Worm (Caenorhabditis elegans) whole organism, L2 larva: ENCODE data around the gene math-15.

ENCODE experiments used
- F13H6.1 ChIP-seq: sonication (generic microtip); optimal IDR thresholded peaks from 2 replicates; lab custom pipeline; 2016; ENCODE audit warnings: missing genetic modification characterization, missing compliant biosample characterization
- R02D3.7 ChIP-seq: fragments of 150-350 bp; optimal IDR thresholded peaks from 2 replicates; lab custom pipeline; 2014; ENCODE audit warnings: missing biosample characterization, missing genetic modification characterization
- Y55F3AM.14 ChIP-seq: fragments of 200-800 bp; sonication (Bioruptor generic); optimal IDR thresholded peaks from 2 replicates; lab custom pipeline; 2018; ENCODE audit warnings: mild to moderate bottlenecking, missing genetic modification characterization, missing compliant biosample characterization
- ZK546.5 ChIP-seq: sonication (generic microtip); optimal IDR thresholded peaks from 2 replicates; lab custom pipeline; 2017; ENCODE audit warnings: missing biosample characterization, missing genetic modification characterization
- alr-1 ChIP-seq: fragments of 150-350 bp; optimal IDR thresholded peaks from 2 replicates; lab custom pipeline; 2014; ENCODE audit warnings: missing biosample characterization, missing genetic modification characterization
- ama-1 ChIP-seq: fragments of 150-350 bp; optimal IDR thresholded peaks from 2 replicates; lab custom pipeline; 2018; ENCODE audit warnings: inconsistent platforms
- blmp-1 ChIP-seq: sonication (generic microtip); optimal IDR thresholded peaks from 2 replicates; lab custom pipeline; 2017; ENCODE audit warnings: missing genetic modification characterization, mild to moderate bottlenecking, missing compliant biosample characterization, antibody characterized with exemption, moderate library complexity; ENCODE audit not compliant: insufficient read depth
- ceh-16 ChIP-seq: fragments of 150-350 bp; optimal IDR thresholded peaks from 2 replicates; lab custom pipeline; 2014; ENCODE audit warnings: missing biosample characterization, missing genetic modification characterization
- ceh-82 ChIP-seq: fragments of 150-350 bp; optimal IDR thresholded peaks from 2 replicates; lab custom pipeline; 2014; ENCODE audit warnings: missing biosample characterization, missing genetic modification characterization
- crh-2 ChIP-seq: sonication (generic microtip); optimal IDR thresholded peaks from 2 replicates; lab custom pipeline; 2017; ENCODE audit warnings: missing biosample characterization, missing genetic modification characterization
- dmd-4 ChIP-seq: sonication (generic microtip); optimal IDR thresholded peaks from 2 replicates; lab custom pipeline; 2017; ENCODE audit warnings: missing biosample characterization, missing genetic modification characterization
- egl-27 ChIP-seq: sonication (generic microtip); optimal IDR thresholded peaks from 3 replicates; lab custom pipeline; 2017; ENCODE audit warnings: missing biosample characterization, missing genetic modification reagents, missing genetic modification characterization
- elt-1 ChIP-seq: fragments of 150-350 bp; optimal IDR thresholded peaks from 2 replicates; lab custom pipeline; 2014; ENCODE audit warnings: missing biosample characterization, missing genetic modification characterization
- elt-3 ChIP-seq: sonication (generic microtip); optimal IDR thresholded peaks from 2 replicates; lab custom pipeline; 2017; ENCODE audit warnings: missing biosample characterization, missing genetic modification characterization
- fos-1 ChIP-seq: fragments of 150-350 bp; optimal IDR thresholded peaks from 2 replicates; lab custom pipeline; 2014; ENCODE audit warnings: missing biosample characterization, missing genetic modification characterization
- gmeb-1 ChIP-seq: fragments of 150-350 bp; optimal IDR thresholded peaks from 2 replicates; lab custom pipeline; 2014; ENCODE audit warnings: missing biosample characterization, missing genetic modification characterization
- lin-11 ChIP-seq: fragments of 150-350 bp; sonication (generic microtip); optimal IDR thresholded peaks from 2 replicates; lab custom pipeline; 2014; ENCODE audit warnings: missing biosample characterization, missing genetic modification characterization, inconsistent platforms, mixed read lengths
- lin-13 ChIP-seq: fragments of 150-350 bp; optimal IDR thresholded peaks from 2 replicates; lab custom pipeline; 2014; ENCODE audit warnings: missing biosample characterization, missing genetic modification reagents, missing genetic modification characterization
- lsy-2 ChIP-seq, 2 experiments: fragments of 150-350 bp in 1 of 2; sonication (generic microtip) in 1 of 2; optimal IDR thresholded peaks; 2 replicates each; lab custom pipeline; 2014 to 2017; ENCODE audit warnings: missing biosample characterization in 2 of 2, missing genetic modification characterization in 2 of 2
- mab-5 ChIP-seq: fragments of 150-350 bp; optimal IDR thresholded peaks from 2 replicates; lab custom pipeline; 2014; ENCODE audit warnings: missing biosample characterization, missing genetic modification characterization
- mdl-1 ChIP-seq, 2 experiments: fragments of 150-350 bp in 1 of 2; sonication (generic microtip) in 1 of 2; optimal IDR thresholded peaks; 2 replicates each; lab custom pipeline; 2017; ENCODE audit warnings: missing biosample characterization in 2 of 2, missing genetic modification characterization in 2 of 2
- nhr-11 ChIP-seq: fragments of 150-350 bp; optimal IDR thresholded peaks from 2 replicates; lab custom pipeline; 2014; ENCODE audit warnings: missing biosample characterization, missing genetic modification characterization
- nhr-12 ChIP-seq: fragments of 150-350 bp; optimal IDR thresholded peaks from 2 replicates; lab custom pipeline; 2014; ENCODE audit warnings: missing biosample characterization, missing genetic modification characterization
- nhr-129 ChIP-seq: fragments of 150-350 bp; optimal IDR thresholded peaks from 2 replicates; lab custom pipeline; 2014; ENCODE audit warnings: missing biosample characterization, missing genetic modification characterization
- nhr-21 ChIP-seq: fragments of 150-350 bp; optimal IDR thresholded peaks from 2 replicates; lab custom pipeline; 2014; ENCODE audit warnings: missing biosample characterization, missing genetic modification characterization
- nhr-237 ChIP-seq: fragments of 150-350 bp; optimal IDR thresholded peaks from 2 replicates; lab custom pipeline; 2014; ENCODE audit warnings: missing biosample characterization, missing genetic modification characterization
- nhr-25 ChIP-seq: fragments of 150-350 bp; sonication (generic microtip); optimal IDR thresholded peaks from 3 replicates; lab custom pipeline; 2014; ENCODE audit warnings: missing biosample characterization, missing genetic modification characterization
- nhr-6 ChIP-seq: fragments of 150-350 bp; optimal IDR thresholded peaks from 2 replicates; lab custom pipeline; 2014; ENCODE audit warnings: missing biosample characterization, missing genetic modification characterization
- nhr-77 ChIP-seq: fragments of 150-350 bp; optimal IDR thresholded peaks from 2 replicates; lab custom pipeline; 2014; ENCODE audit warnings: missing biosample characterization, missing genetic modification characterization
- peb-1 ChIP-seq: fragments of 150-350 bp; optimal IDR thresholded peaks from 2 replicates; lab custom pipeline; 2014; ENCODE audit warnings: missing biosample characterization, missing genetic modification characterization
- sem-4 ChIP-seq: fragments of 150-350 bp; optimal IDR thresholded peaks from 2 replicates; lab custom pipeline; 2014; ENCODE audit warnings: missing biosample characterization, missing genetic modification reagents, missing genetic modification characterization
- skn-1 ChIP-seq: sonication (generic microtip); optimal IDR thresholded peaks from 2 replicates; lab custom pipeline; 2017; ENCODE audit warnings: missing biosample characterization, missing genetic modification characterization
- sma-3 ChIP-seq: sonication (generic microtip); optimal IDR thresholded peaks from 2 replicates; lab custom pipeline; 2016; ENCODE audit warnings: missing genetic modification reagents, missing genetic modification characterization, missing compliant biosample characterization
- sma-9 ChIP-seq, 2 experiments: fragments of 150-350 bp in 1 of 2; sonication (generic microtip) in 1 of 2; optimal IDR thresholded peaks; 2 replicates each; lab custom pipeline; 2014 to 2016; ENCODE audit warnings: missing genetic modification characterization in 2 of 2, mild to moderate bottlenecking in 1 of 2, missing biosample characterization in 1 of 2, missing compliant biosample characterization in 1 of 2, missing genetic modification reagents in 1 of 2, moderate library complexity in 1 of 2
- snpc-4 ChIP-seq: fragments of 150-350 bp; optimal IDR thresholded peaks from 2 replicates; lab custom pipeline; 2014; ENCODE audit warnings: missing biosample characterization, missing genetic modification characterization
- unc-39 ChIP-seq: fragments of 150-350 bp; optimal IDR thresholded peaks from 2 replicates; lab custom pipeline; 2014; ENCODE audit warnings: missing biosample characterization, missing genetic modification characterization
- unc-55 ChIP-seq: fragments of 150-350 bp; sonication (generic microtip); optimal IDR thresholded peaks from 3 replicates; lab custom pipeline; 2014; ENCODE audit warnings: missing biosample characterization, missing genetic modification reagents, missing genetic modification characterization
- unc-62 ChIP-seq: fragments of 150-350 bp; optimal IDR thresholded peaks from 2 replicates; lab custom pipeline; 2014; ENCODE audit warnings: missing biosample characterization, missing genetic modification reagents, missing genetic modification characterization
- zag-1 ChIP-seq: fragments of 150-350 bp; optimal IDR thresholded peaks from 2 replicates; lab custom pipeline; 2014; ENCODE audit warnings: missing biosample characterization, missing genetic modification characterization
- ztf-1 ChIP-seq: fragments of 200-800 bp; sonication (Bioruptor generic); conservative IDR thresholded peaks from 2 replicates; pipeline ENCODE4 v1.3.6; 2022; ENCODE audit warnings: missing genetic modification characterization, missing compliant biosample characterization
- ztf-11 ChIP-seq: sonication (generic microtip); optimal IDR thresholded peaks from 2 replicates; lab custom pipeline; 2017; ENCODE audit warnings: missing biosample characterization, missing genetic modification characterization
- ztf-4 ChIP-seq: fragments of 150-350 bp; optimal IDR thresholded peaks from 2 replicates; lab custom pipeline; 2014; ENCODE audit warnings: missing biosample characterization, missing genetic modification characterization

The math-15 gene

DNA sequence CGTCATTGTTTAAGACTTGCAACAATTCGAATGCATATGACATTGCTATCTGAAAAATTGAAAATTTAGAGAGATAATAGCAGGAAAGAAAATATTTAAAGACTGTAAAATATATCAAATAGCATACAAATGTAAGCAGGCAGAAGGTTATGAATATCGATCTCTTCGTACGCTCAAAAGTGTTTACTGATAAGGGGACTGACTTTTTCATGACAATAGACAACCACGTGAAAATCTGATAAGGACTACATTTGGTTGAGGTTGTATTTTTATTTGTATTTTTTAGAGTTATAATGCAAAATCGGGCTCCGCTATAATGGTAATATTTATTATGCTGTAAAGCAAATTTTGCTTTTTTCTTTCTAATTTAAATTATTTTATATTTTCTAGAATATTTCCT lies 23.3 kb upstream of the math-15 start, which contains the start of the genes C52E2.5 and C52E2.4:
Gene C52E2.5 (minus strand): TSS at position 43 of the 400 bp plus-strand sequence.
Gene C52E2.4 (plus strand): TSS at position 252 of the 400 bp plus-strand sequence.
- TF ChIP-seq alr-1 (tag; lab: Kevin White, UChicago), result no peak
- TF ChIP-seq ztf-11 (tag; lab: Kevin White, UChicago), result no peak
- peak; percentile 65 for TF ChIP-seq skn-1 (tag; lab: Kevin White, UChicago)
- TF ChIP-seq nhr-12 (tag; lab: Kevin White, UChicago), result no peak
- TF ChIP-seq nhr-11, result no peak
- no peak for TF ChIP-seq lin-13 (GFP tag; lab: Kevin White, UChicago)
- no peak for TF ChIP-seq Y55F3AM.14 (GFP tag; lab: Kevin White, UChicago)
- no peak for TF ChIP-seq ztf-4
- no peak for TF ChIP-seq peb-1 (tag; lab: Kevin White, UChicago)
- no peak for TF ChIP-seq egl-27 (tag; lab: Kevin White, UChicago)
- TF ChIP-seq nhr-237 (tag; lab: Kevin White, UChicago), result no peak
- no peak for TF ChIP-seq ama-1
- TF ChIP-seq sem-4 (tag; lab: Kevin White, UChicago), result no peak
- TF ChIP-seq fos-1 (tag; lab: Kevin White, UChicago), result peak; percentile 80
- TF ChIP-seq snpc-4 (tag; lab: Kevin White, UChicago), result no peak
- peak; percentile 36 for TF ChIP-seq crh-2 (tag; lab: Kevin White, UChicago)
- TF ChIP-seq ztf-1 (GFP tag; lab: Robert Waterston, UW), result no peak
- TF ChIP-seq zag-1 (tag; lab: Kevin White, UChicago), result no peak
- TF ChIP-seq gmeb-1 (tag; lab: Kevin White, UChicago), result no peak
- peak; percentile 36 for TF ChIP-seq sma-9 (GFP tag; optimal IDR thresholded peaks at IDR 0.05; lab: Kevin White, UChicago)
- TF ChIP-seq sma-9 (tag; optimal IDR thresholded peaks at IDR 0.05; lab: Kevin White, UChicago), result no peak
- no peak for TF ChIP-seq ZK546.5 (tag; lab: Kevin White, UChicago)
- no peak for TF ChIP-seq nhr-25 (tag; lab: Kevin White, UChicago)
- TF ChIP-seq mdl-1 (tag; optimal IDR thresholded peaks at IDR 0.05; lab: Kevin White, UChicago), result no peak
- no peak for TF ChIP-seq lsy-2 (tag; optimal IDR thresholded peaks at IDR 0.05; lab: Kevin White, UChicago)
- TF ChIP-seq unc-55, result no peak
- no peak for TF ChIP-seq F13H6.1 (tag; lab: Kevin White, UChicago)
- TF ChIP-seq mab-5 (tag; lab: Kevin White, UChicago), result no peak
- no peak for TF ChIP-seq ceh-82
- no peak for TF ChIP-seq lin-11 (tag; lab: Kevin White, UChicago)
- no peak for TF ChIP-seq nhr-129 (tag; lab: Kevin White, UChicago)
- TF ChIP-seq sma-3 (GFP tag; lab: Kevin White, UChicago), result no peak
- no peak for TF ChIP-seq ceh-16 (tag; lab: Kevin White, UChicago)
- no peak for TF ChIP-seq elt-3
- no peak for TF ChIP-seq nhr-21

DNA sequence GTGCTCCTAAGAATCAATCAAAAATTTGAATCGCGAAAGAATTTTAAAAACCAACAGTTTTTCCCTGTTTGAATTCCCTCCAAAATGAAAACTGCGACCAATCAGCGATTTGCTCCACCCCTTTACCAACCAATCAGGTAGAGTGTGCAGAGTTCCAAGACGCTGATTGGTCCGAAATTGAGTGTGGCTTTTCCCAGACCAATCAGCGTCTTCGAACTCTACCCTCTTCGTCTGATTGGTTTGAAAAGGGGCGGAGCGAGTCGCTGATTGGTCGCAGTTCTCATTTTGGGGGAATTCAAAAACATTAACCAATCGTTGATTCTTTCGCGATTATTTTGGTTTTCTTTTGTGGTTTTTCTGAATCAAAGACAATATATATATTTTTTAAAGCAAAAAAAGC lies 21.6 kb upstream of the math-15 start:
- TF ChIP-seq F13H6.1 (tag; lab: Kevin White, UChicago) (no peak), nhr-21 (no peak), elt-1 (tag; lab: Kevin White, UChicago) (no peak), mdl-1 (tag; optimal IDR thresholded peaks at IDR 0.05; lab: Kevin White, UChicago) (no peak), sma-3 (GFP tag; lab: Kevin White, UChicago) (no peak), blmp-1 (tag; lab: Kevin White, UChicago) (no peak), nhr-237 (tag; lab: Kevin White, UChicago) (no peak), ceh-16 (tag; lab: Kevin White, UChicago) (no peak), ama-1 (no peak), nhr-77 (no peak), R02D3.7 (tag; lab: Kevin White, UChicago) (no peak)
- TF ChIP-seq, all 48 proteins: peak for 0

DNA sequence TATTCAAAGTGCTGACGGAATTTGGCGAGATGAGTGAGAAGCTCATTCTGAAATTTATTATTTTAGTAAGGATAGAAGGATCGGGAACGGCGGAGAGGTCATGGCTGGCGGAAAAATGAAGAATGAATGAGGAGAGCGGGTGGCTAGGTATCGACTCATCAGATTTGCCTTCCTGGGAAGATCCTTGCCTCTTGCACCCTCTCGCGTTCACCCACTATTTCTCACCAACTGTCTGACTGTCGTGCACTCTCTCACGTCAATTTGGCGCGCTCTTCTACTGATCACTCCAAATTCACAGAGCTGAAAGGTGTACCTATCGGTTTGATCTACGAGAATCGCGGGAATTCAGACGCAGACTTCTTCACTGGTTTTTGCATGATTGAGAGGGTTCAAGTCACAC lies 18.1 kb upstream of the math-15 start, which contains the start of gene fbxb-97:
Gene fbxb-97 (minus strand): TSS at position 53 of the 400 bp plus-strand sequence.
- no peak for TF ChIP-seq sem-4 (tag; lab: Kevin White, UChicago)
- TF ChIP-seq lin-11 (tag; lab: Kevin White, UChicago), result no peak
- no peak for TF ChIP-seq egl-27 (tag; lab: Kevin White, UChicago)
- no peak for TF ChIP-seq nhr-21
- TF ChIP-seq nhr-6 (tag; lab: Kevin White, UChicago), result no peak
- TF ChIP-seq ama-1, result no peak
- TF ChIP-seq ztf-1 (GFP tag; lab: Robert Waterston, UW), result no peak
- TF ChIP-seq dmd-4 (tag; lab: Kevin White, UChicago), result no peak
- no peak for TF ChIP-seq unc-39 (tag; lab: Kevin White, UChicago)
- no peak for TF ChIP-seq ceh-82
- no peak for TF ChIP-seq elt-3
- TF ChIP-seq nhr-129 (tag; lab: Kevin White, UChicago), result no peak
- no peak for TF ChIP-seq ZK546.5 (tag; lab: Kevin White, UChicago)
- TF ChIP-seq blmp-1 (tag; lab: Kevin White, UChicago), result no peak
- no peak for TF ChIP-seq nhr-11
- no peak for TF ChIP-seq mdl-1 (tag; optimal IDR thresholded peaks at IDR 0.05; lab: Kevin White, UChicago)
- TF ChIP-seq alr-1 (tag; lab: Kevin White, UChicago), result no peak
- TF ChIP-seq Y55F3AM.14 (GFP tag; lab: Kevin White, UChicago), result no peak
- no peak for TF ChIP-seq unc-62
- TF ChIP-seq mab-5 (tag; lab: Kevin White, UChicago), result no peak
